Fruit fly (Drosophila melanogaster) whole organism, embryonic: Measurements from ENCODE around the gene Cyp312a1.

Experiments used
- CG43689 ChIP-seq: fragments of 200-800 bp; sonication (Bioruptor generic); IDR thresholded peaks from 2 replicates; pipeline ENCODE4 v1.3.6; 2022; ENCODE audit warnings: missing biosample characterization, missing genetic modification characterization
- Dll ChIP-seq: fragments of 200-800 bp; sonication (Bioruptor generic); IDR thresholded peaks from 4 replicates; pipeline ENCODE4 v1.3.6; 2022; ENCODE audit warnings: missing biosample characterization, missing genetic modification characterization; ENCODE audit not compliant: partially characterized antibody
- E2f2 ChIP-seq: fragments of 200-800 bp; sonication (Bioruptor generic); IDR thresholded peaks from 2 replicates; pipeline ENCODE4 v1.3.6; 2022; ENCODE audit warnings: missing biosample characterization, missing genetic modification characterization
- Hr78 ChIP-seq, 2 experiments: fragments of 200-800 bp in 1 of 2; fragments of >200 bp in 1 of 2; sonication (Bioruptor generic) in 1 of 2; optimal IDR thresholded peaks; 2 replicates each; lab custom pipeline; 2017 to 2019; ENCODE audit warnings: missing biosample characterization in 2 of 2, missing genetic modification characterization in 2 of 2, mild to moderate bottlenecking in 1 of 2, moderate library complexity in 1 of 2
- Lim3 ChIP-seq: fragments of 200-800 bp; sonication (Bioruptor generic); IDR thresholded peaks from 2 replicates; pipeline ENCODE4 v1.3.6; 2022; ENCODE audit warnings: missing biosample characterization, missing genetic modification characterization
- emc ChIP-seq: fragments of 200-800 bp; sonication (Bioruptor generic); optimal IDR thresholded peaks from 2 replicates; lab custom pipeline; 2016; ENCODE audit warnings: missing biosample characterization, missing genetic modification characterization
- knrl ChIP-seq: fragments of 200-800 bp; sonication (Bioruptor generic); IDR thresholded peaks from 3 replicates; pipeline ENCODE4 v1.3.6; 2022; ENCODE audit warnings: missing biosample characterization, missing genetic modification characterization; ENCODE audit not compliant: partially characterized antibody
- sr ChIP-seq: fragments of 200-800 bp; sonication (Bioruptor generic); IDR thresholded peaks from 3 replicates; pipeline ENCODE4 v1.3.6; 2022; ENCODE audit warnings: missing biosample characterization, missing genetic modification characterization
- toy ChIP-seq: fragments of 200-800 bp; sonication (Bioruptor generic); IDR thresholded peaks from 2 replicates; pipeline ENCODE4 v1.3.6; 2022; ENCODE audit warnings: missing biosample characterization, missing genetic modification characterization

DNA sequence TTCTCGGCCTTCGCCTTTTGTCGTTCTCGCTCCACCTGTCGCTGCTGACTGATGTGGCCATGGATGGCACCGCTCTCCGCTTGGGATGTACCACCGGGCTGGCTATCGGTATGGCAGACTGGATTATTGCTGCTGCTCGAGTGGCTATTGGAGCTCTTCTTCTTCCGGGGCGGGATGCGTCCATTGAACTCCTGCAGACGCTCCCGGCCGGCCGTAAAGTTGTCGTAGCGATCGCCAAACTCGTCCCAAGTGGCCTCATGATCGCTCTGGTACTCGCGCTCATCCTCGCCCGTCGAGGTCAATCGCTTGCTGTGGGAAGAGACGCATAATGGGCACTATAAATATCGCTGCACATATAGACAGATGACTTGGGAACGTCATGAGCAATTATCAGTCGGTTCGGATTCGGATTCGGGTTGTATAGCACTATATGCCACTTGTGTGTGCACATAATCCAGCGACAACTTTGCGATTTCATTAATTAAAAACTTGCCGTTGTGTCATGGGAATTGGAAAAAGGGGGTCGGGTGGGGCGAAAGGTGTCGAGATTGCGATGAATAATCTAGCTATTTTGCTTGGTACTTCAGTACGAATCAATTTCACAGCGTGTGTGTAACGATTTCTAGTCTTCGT lies 39.7 kb upstream of the Cyp312a1 start:
- TF ChIP-seq toy (GFP tag; lab: Robert Waterston, UW) (no peak), CG43689 (GFP tag; lab: Robert Waterston, UW) (no peak), Dll (GFP tag; lab: Robert Waterston, UW) (no peak), emc (GFP tag; lab: Kevin White, UChicago) (no peak), Hr78 (GFP tag; optimal IDR thresholded peaks at IDR 0.05; lab: Kevin White, UChicago) (no peak), Lim3 (no peak), sr (GFP tag; lab: Robert Waterston, UW) (no peak), knrl (GFP tag; lab: Robert Waterston, UW) (no peak), E2f2 (GFP tag; lab: Robert Waterston, UW) (no peak)
